Worm (Caenorhabditis elegans) whole organism, L1 larva: ENCODE data around the gene snb-1.
A peak's percentile ranks its signal among the peaks of the same experiment; 100 is the strongest.

Experiments
- C04F5.9 ChIP-seq: sonication (generic microtip); optimal IDR thresholded peaks from 2 replicates; lab custom pipeline; 2016; ENCODE audit warnings: missing genetic modification characterization, missing compliant biosample characterization
- C16A3.4 ChIP-seq: fragments of 150-350 bp; optimal IDR thresholded peaks from 2 replicates; lab custom pipeline; 2014; ENCODE audit warnings: missing biosample characterization, missing genetic modification characterization
- C34B4.2 ChIP-seq: sonication (generic microtip); optimal IDR thresholded peaks from 2 replicates; lab custom pipeline; 2017; ENCODE audit warnings: mild to moderate bottlenecking, missing genetic modification characterization, missing compliant biosample characterization
- Y116A8C.19 ChIP-seq: sonication (generic microtip); optimal IDR thresholded peaks from 2 replicates; lab custom pipeline; 2016; ENCODE audit warnings: missing compliant biosample characterization, missing genetic modification characterization, borderline replicate concordance
- aly-2 ChIP-seq: fragments of 150-350 bp; optimal IDR thresholded peaks from 2 replicates; lab custom pipeline; 2014; ENCODE audit warnings: missing biosample characterization, missing genetic modification characterization
- ama-1 ChIP-seq: fragments of 150-350 bp; optimal IDR thresholded peaks from 2 replicates; lab custom pipeline; 2014
- ceh-63 ChIP-seq: fragments of 200-800 bp; sonication (Bioruptor generic); optimal IDR thresholded peaks from 2 replicates; lab custom pipeline; 2018; ENCODE audit warnings: mild to moderate bottlenecking, missing genetic modification characterization, missing compliant biosample characterization
- ceh-8 ChIP-seq: fragments of 200-800 bp; sonication (Bioruptor generic); optimal IDR thresholded peaks from 2 replicates; lab custom pipeline; 2018; ENCODE audit warnings: mild to moderate bottlenecking, missing genetic modification characterization, moderate library complexity, missing compliant biosample characterization
- ceh-82 ChIP-seq, 3 experiments: fragments of 150-350 bp in 1 of 3; sonication (generic microtip) in 2 of 3; optimal IDR thresholded peaks; 2 replicates each; lab custom pipeline; 2014 to 2017; ENCODE audit warnings: missing biosample characterization in 3 of 3, missing genetic modification characterization in 3 of 3
- ces-1 ChIP-seq: fragments of 150-350 bp; optimal IDR thresholded peaks from 2 replicates; lab custom pipeline; 2014; ENCODE audit warnings: missing biosample characterization, missing genetic modification reagents, missing genetic modification characterization
- dpl-1 ChIP-seq, 3 experiments: fragments of 150-350 bp in 2 of 3; sonication (generic microtip) in 1 of 3; optimal IDR thresholded peaks; 2 replicates each; lab custom pipeline; 2014 to 2017; ENCODE audit warnings: missing biosample characterization in 3 of 3, missing genetic modification characterization in 3 of 3, missing genetic modification reagents in 3 of 3
- egl-27 ChIP-seq, 2 experiments: fragments of 150-350 bp in 1 of 2; sonication (generic microtip); optimal IDR thresholded peaks; 3 replicates each; lab custom pipeline; 2017 to 2018; ENCODE audit warnings: missing biosample characterization in 2 of 2, missing genetic modification characterization in 2 of 2, missing genetic modification reagents in 2 of 2
- elt-2 ChIP-seq: sonication (generic microtip); optimal IDR thresholded peaks from 2 replicates; lab custom pipeline; 2016; ENCODE audit warnings: missing genetic modification characterization, mild to moderate bottlenecking, inconsistent platforms, missing compliant biosample characterization, missing genetic modification reagents
- elt-3 ChIP-seq, 6 experiments: fragments of 150-350 bp in 1 of 6; sonication (generic microtip); optimal IDR thresholded peaks; 2 replicates each; lab custom pipeline; 2017 to 2018; ENCODE audit warnings: missing biosample characterization in 6 of 6, missing genetic modification characterization in 6 of 6, inconsistent platforms in 1 of 6
- grh-1 ChIP-seq: fragments of 200-800 bp; sonication (Bioruptor generic); IDR thresholded peaks from 2 replicates; pipeline ENCODE4 v1.3.6; 2022; ENCODE audit warnings: missing genetic modification reagents, missing genetic modification characterization, missing compliant biosample characterization
- hlh-17 ChIP-seq: fragments of 200-800 bp; sonication (Bioruptor generic); optimal IDR thresholded peaks from 2 replicates; lab custom pipeline; 2018; ENCODE audit warnings: missing genetic modification characterization, mild to moderate bottlenecking, missing compliant biosample characterization, moderate library complexity, borderline replicate concordance
- lin-14 ChIP-seq: fragments of 200-800 bp; sonication (Bioruptor generic); optimal IDR thresholded peaks from 2 replicates; lab custom pipeline; 2018; ENCODE audit warnings: mild to moderate bottlenecking, missing genetic modification characterization, moderate library complexity, missing compliant biosample characterization
- lin-15B ChIP-seq: fragments of 150-350 bp; sonication (generic microtip); optimal IDR thresholded peaks from 3 replicates; lab custom pipeline; 2014; ENCODE audit warnings: missing biosample characterization, missing genetic modification characterization
- lin-35 ChIP-seq, 2 experiments: fragments of 150-350 bp; optimal IDR thresholded peaks; 2 replicates each; lab custom pipeline; 2014; ENCODE audit warnings: missing biosample characterization in 2 of 2, missing genetic modification characterization in 2 of 2, missing genetic modification reagents in 2 of 2
- lir-3 ChIP-seq: sonication (generic microtip); optimal IDR thresholded peaks from 2 replicates; lab custom pipeline; 2016; ENCODE audit warnings: mild to moderate bottlenecking, missing genetic modification characterization, moderate library complexity, missing compliant biosample characterization; ENCODE audit not compliant: poor library complexity
- lsy-2 ChIP-seq, 2 experiments: fragments of 150-350 bp; optimal IDR thresholded peaks; 2 replicates each; lab custom pipeline; 2014; ENCODE audit warnings: missing biosample characterization in 2 of 2, missing genetic modification characterization in 2 of 2
- mdl-1 ChIP-seq, 2 experiments: fragments of 150-350 bp; optimal IDR thresholded peaks; 2 replicates each; lab custom pipeline; 2014 to 2017; ENCODE audit warnings: missing biosample characterization in 2 of 2, missing genetic modification characterization in 2 of 2, inconsistent platforms in 1 of 2
- nhr-20 ChIP-seq: sonication (generic microtip); optimal IDR thresholded peaks from 2 replicates; lab custom pipeline; 2016; ENCODE audit warnings: mild to moderate bottlenecking, missing genetic modification characterization, missing compliant biosample characterization
- nhr-76 ChIP-seq: sonication (generic microtip); optimal IDR thresholded peaks from 2 replicates; lab custom pipeline; 2017; ENCODE audit warnings: missing biosample characterization, missing genetic modification characterization
- nhr-90 ChIP-seq: sonication (generic microtip); optimal IDR thresholded peaks from 2 replicates; lab custom pipeline; 2016; ENCODE audit warnings: mild to moderate bottlenecking, missing genetic modification characterization, missing compliant biosample characterization; ENCODE audit not compliant: poor library complexity
- rnt-1 ChIP-seq: sonication (generic microtip); optimal IDR thresholded peaks from 2 replicates; lab custom pipeline; 2016; ENCODE audit warnings: mild to moderate bottlenecking, missing genetic modification characterization, moderate library complexity, missing compliant biosample characterization
- snpc-4 ChIP-seq: fragments of 150-350 bp; optimal IDR thresholded peaks from 2 replicates; lab custom pipeline; 2014; ENCODE audit warnings: missing biosample characterization, missing genetic modification characterization
- sup-37 ChIP-seq: fragments of 200-800 bp; sonication (Bioruptor generic); optimal IDR thresholded peaks from 2 replicates; lab custom pipeline; 2018; ENCODE audit warnings: mild to moderate bottlenecking, missing genetic modification characterization, missing compliant biosample characterization
- unc-30 ChIP-seq: sonication (generic microtip); optimal IDR thresholded peaks from 2 replicates; lab custom pipeline; 2017; ENCODE audit warnings: missing biosample characterization, missing genetic modification characterization
- unc-62 ChIP-seq: fragments of 150-350 bp; optimal IDR thresholded peaks from 2 replicates; lab custom pipeline; 2014; ENCODE audit warnings: missing biosample characterization, missing genetic modification reagents, missing genetic modification characterization
- unc-86 ChIP-seq: sonication (generic microtip); optimal IDR thresholded peaks from 2 replicates; lab custom pipeline; 2016; ENCODE audit warnings: missing genetic modification characterization, missing compliant biosample characterization
- unc-98 ChIP-seq: fragments of 200-800 bp; sonication (Bioruptor generic); IDR thresholded peaks from 2 replicates; pipeline ENCODE4 v1.3.6; 2022; ENCODE audit warnings: missing genetic modification characterization, missing compliant biosample characterization
- zip-4 ChIP-seq: fragments of 200-800 bp; sonication (Bioruptor generic); optimal IDR thresholded peaks from 2 replicates; lab custom pipeline; 2018; ENCODE audit warnings: mild to moderate bottlenecking, missing genetic modification characterization, moderate library complexity, missing compliant biosample characterization
- ztf-11 ChIP-seq, 2 experiments: sonication (generic microtip); optimal IDR thresholded peaks; 2 replicates each; lab custom pipeline; 2016 to 2017; ENCODE audit warnings: missing genetic modification characterization in 2 of 2, missing biosample characterization in 1 of 2, missing compliant biosample characterization in 1 of 2

Gene snb-1

DNA sequence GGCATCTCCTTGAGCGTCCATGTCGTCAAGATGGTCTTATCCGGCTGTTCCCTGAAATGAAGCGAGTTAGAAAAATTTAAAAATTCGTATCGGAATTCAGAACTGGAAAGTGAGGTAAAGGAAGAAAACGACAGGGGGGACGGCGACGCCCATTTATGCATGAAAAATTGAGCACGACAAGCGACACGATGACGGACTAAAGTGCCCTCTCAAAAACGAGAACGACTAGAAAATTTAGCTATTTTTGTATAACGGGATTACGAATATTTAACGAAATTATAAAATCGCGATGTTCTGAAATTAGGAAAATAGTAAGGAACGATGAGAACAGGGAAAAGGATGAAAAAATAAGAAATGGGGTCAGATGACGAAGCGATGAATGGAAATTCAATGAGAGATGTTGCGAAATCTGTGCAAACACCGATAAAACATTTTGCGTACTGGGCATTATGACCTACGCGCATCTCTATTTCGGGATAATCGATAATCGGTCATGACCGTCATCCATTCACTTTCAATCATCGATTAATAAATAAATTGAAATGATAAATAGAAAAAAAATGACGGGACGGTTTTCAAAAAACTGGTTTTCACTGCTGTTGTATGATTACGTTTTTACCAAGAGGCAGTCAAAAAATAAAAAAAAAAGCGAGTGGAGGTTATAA is at the start of gene snb-1 (continued):
- peak; percentile 99 for TF ChIP-seq zip-4 (GFP tag; lab: Kevin White, UChicago)
- peak; percentile 97 to 99 (median 97) for TF ChIP-seq ceh-82 (tag; optimal IDR thresholded peaks at IDR 0.05; lab: Kevin White, UChicago)
- peak; percentile 49 for TF ChIP-seq rnt-1 (tag; lab: Kevin White, UChicago)
- TF ChIP-seq snpc-4 (tag; lab: Kevin White, UChicago): peak; percentile 76
- TF ChIP-seq C16A3.4 (tag; lab: Kevin White, UChicago): peak; percentile 78
- TF ChIP-seq, all 84 proteins: peak for 40

DNA sequence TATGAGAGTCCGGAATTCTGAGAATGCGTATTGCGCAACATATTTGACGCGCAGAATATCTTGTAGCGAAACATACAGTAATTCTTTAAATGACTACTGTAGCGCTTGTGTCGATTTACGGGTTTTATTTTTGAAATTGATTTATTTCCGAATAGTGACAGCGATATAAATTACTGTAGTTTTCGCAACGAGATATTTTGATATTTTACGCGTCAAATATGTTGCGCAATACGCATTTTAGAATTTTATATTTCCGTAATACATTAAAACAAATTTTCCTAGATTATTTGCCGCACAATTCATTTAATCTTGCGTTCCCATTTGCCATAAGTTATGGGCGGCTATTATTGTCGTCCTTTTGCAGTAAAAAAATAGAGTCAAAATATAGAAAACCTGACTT is 49.1 kb upstream of the snb-1 start:
- TF ChIP-seq C04F5.9 (tag; lab: Kevin White, UChicago): no peak

DNA sequence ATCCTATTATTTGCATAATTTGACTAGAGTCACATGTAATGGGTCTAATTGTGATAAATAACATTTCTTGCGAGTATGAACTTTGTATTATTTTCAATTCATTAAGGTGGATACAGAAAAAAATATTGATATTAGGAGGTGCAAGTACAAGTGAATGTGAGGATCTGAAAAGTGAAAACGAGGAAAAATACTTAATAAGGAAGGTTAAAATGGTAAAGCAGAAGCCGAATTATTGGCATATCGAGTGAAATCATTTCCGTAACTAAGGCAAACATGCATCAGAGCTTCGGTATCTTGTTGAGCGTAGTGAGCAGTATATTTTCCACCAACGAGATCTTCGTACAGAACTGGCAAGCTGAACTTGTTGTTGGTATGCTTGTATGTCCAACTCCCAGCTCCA is 48.2 kb upstream of the snb-1 start:
- TF ChIP-seq grh-1 (GFP tag; lab: Robert Waterston, UW) (no peak), ama-1 (lab: Kevin White, UChicago) (no peak), C34B4.2 (tag; lab: Kevin White, UChicago) (no peak), C16A3.4 (tag; lab: Kevin White, UChicago) (no peak), lin-35 (GFP tag; optimal IDR thresholded peaks at IDR 0.05; lab: Kevin White, UChicago) (no peak), unc-86 (tag; lab: Kevin White, UChicago) (no peak), sup-37 (GFP tag; lab: Kevin White, UChicago) (no peak), ceh-63 (no peak), elt-2 (tag; lab: Kevin White, UChicago) (no peak), lin-14 (GFP tag; lab: Kevin White, UChicago) (no peak), lir-3 (no peak), unc-98 (GFP tag; lab: Robert Waterston, UW) (no peak), ceh-82 (tag; optimal IDR thresholded peaks at IDR 0.05; lab: Kevin White, UChicago) (no peak), lsy-2 (tag; optimal IDR thresholded peaks at IDR 0.05; lab: Kevin White, UChicago) (no peak), dpl-1 (GFP tag; optimal IDR thresholded peaks at IDR 0.05; lab: Kevin White, UChicago) (no peak), nhr-90 (tag; lab: Kevin White, UChicago) (no peak), egl-27 (tag; optimal IDR thresholded peaks at IDR 0.05; lab: Kevin White, UChicago) (no peak), hlh-17 (GFP tag; lab: Kevin White, UChicago) (no peak), nhr-76 (no peak)
- TF ChIP-seq, all 84 proteins: peak for 0

DNA sequence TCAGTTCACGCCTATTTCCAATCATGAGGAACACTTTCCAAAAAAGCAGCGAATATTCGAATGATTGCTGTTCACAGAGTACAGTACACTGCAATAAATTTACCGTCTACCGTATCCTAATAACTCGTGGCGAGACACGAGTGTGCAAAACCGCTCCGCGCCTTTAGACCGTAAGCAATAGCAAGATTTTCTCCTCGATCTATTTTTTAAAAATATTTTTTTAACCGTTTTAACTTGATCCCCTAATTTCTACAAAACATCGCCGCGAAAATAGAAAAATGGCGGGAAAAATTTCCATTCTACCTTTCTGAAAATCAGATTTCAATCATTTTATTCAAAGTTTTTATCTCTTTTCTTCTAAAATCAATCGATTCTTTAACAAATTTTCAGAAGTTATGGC is 46.4 kb upstream of the snb-1 start, which contains the start of gene era-1:
Gene era-1, plus strand, starts transcription at position 366 of the 400 bp plus-strand sequence.
- TF ChIP-seq Y116A8C.19 (tag; lab: Kevin White, UChicago): no peak
- no peak for TF ChIP-seq egl-27 (tag; optimal IDR thresholded peaks at IDR 0.05; lab: Kevin White, UChicago)
- no peak for TF ChIP-seq unc-98 (GFP tag; lab: Robert Waterston, UW)
- no peak for TF ChIP-seq lin-35 (GFP tag; optimal IDR thresholded peaks at IDR 0.05; lab: Kevin White, UChicago)
- no peak for TF ChIP-seq elt-2 (tag; lab: Kevin White, UChicago)
- TF ChIP-seq ceh-63: no peak
- TF ChIP-seq ztf-11 (tag; optimal IDR thresholded peaks at IDR 0.05; lab: Kevin White, UChicago): no peak
- TF ChIP-seq ceh-8 (GFP tag; lab: Kevin White, UChicago): no peak
- no peak for TF ChIP-seq unc-62 (GFP tag; lab: Kevin White, UChicago)
- TF ChIP-seq aly-2 (tag; lab: Kevin White, UChicago): no peak
- TF ChIP-seq sup-37 (GFP tag; lab: Kevin White, UChicago): no peak
- TF ChIP-seq lin-14 (GFP tag; lab: Kevin White, UChicago): no peak
- TF ChIP-seq mdl-1 (tag; optimal IDR thresholded peaks at IDR 0.05; lab: Kevin White, UChicago): no peak
- no peak for TF ChIP-seq lin-15B (tag; lab: Kevin White, UChicago)
- no peak for TF ChIP-seq grh-1 (GFP tag; lab: Robert Waterston, UW)
- no peak for TF ChIP-seq ces-1
- TF ChIP-seq nhr-90 (tag; lab: Kevin White, UChicago): no peak
- TF ChIP-seq nhr-20: no peak
- no peak for TF ChIP-seq elt-3 (tag; optimal IDR thresholded peaks at IDR 0.05; lab: Kevin White, UChicago)
- TF ChIP-seq unc-30 (tag; lab: Kevin White, UChicago): no peak
- TF ChIP-seq, all 84 proteins: peak for 0
